Worm (Caenorhabditis elegans): ENCODE data around the gene B0507.1.

- TF ChIP-seq ets-7 (tag; optimal IDR thresholded peaks at IDR 0.05) (no peak), ama-1 (optimal IDR thresholded peaks at IDR 0.05) (no peak), pes-1 (GFP tag; IDR thresholded peaks at IDR 0.05) (no peak), B0310.2 (tag; optimal IDR thresholded peaks at IDR 0.05) (no peak), flt-1 (GFP tag; IDR thresholded peaks at IDR 0.05) (no peak), tbx-37 (GFP tag; conservative IDR thresholded peaks at IDR 0.05) (no peak), hmbx-1 (tag; optimal IDR thresholded peaks at IDR 0.05) (no peak), tra-4 (tag; optimal IDR thresholded peaks at IDR 0.05) (no peak)
These were observed at the start of gene B0507.1 for ce11 chrV:8776270-8776669.

Data from whole organism, early embryonic.